Worm (Caenorhabditis elegans): Measurements from ENCODE around the gene chil-11.

Gene chil-11

ce11 chrIV:5741045-5741444, at the start of gene chil-11:
Gene chil-11, plus strand, starts transcription at chrIV:5741345.
- TF ChIP-seq ham-2 (GFP tag; optimal IDR thresholded peaks at IDR 0.05) (no peak), bed-3 (GFP tag; optimal IDR thresholded peaks at IDR 0.05) (no peak), ces-1 (GFP tag; optimal IDR thresholded peaks at IDR 0.05) (no peak), hlh-1 (tag; optimal IDR thresholded peaks at IDR 0.05) (no peak), mep-1 (tag; optimal IDR thresholded peaks at IDR 0.05) (no peak), ceh-83 (GFP tag; optimal IDR thresholded peaks at IDR 0.05) (no peak), nhr-12 (tag; optimal IDR thresholded peaks at IDR 0.05) (no peak), ceh-39 (tag; optimal IDR thresholded peaks at IDR 0.05) (no peak), M03D4.4 (tag; optimal IDR thresholded peaks at IDR 0.05) (no peak), ceh-43 (GFP tag; optimal IDR thresholded peaks at IDR 0.05) (no peak), sptf-1 (tag; optimal IDR thresholded peaks at IDR 0.05) (no peak), cnd-1 (tag; optimal IDR thresholded peaks at IDR 0.05) (no peak), unc-120 (tag; optimal IDR thresholded peaks at IDR 0.05; ENCODE audit: poor library complexity, severe bottlenecking) (no peak), nhr-237 (tag; optimal IDR thresholded peaks at IDR 0.05) (no peak), unc-62 (GFP tag; optimal IDR thresholded peaks at IDR 0.05) (no peak), drap-1 (GFP tag; optimal IDR thresholded peaks at IDR 0.05) (no peak), zip-8 (tag; optimal IDR thresholded peaks at IDR 0.05) (no peak), lin-32 (GFP tag; optimal IDR thresholded peaks at IDR 0.05) (no peak), nhr-2 (tag; optimal IDR thresholded peaks at IDR 0.05) (no peak), flh-1 (GFP tag; optimal IDR thresholded peaks at IDR 0.05) (no peak)

DNA sequence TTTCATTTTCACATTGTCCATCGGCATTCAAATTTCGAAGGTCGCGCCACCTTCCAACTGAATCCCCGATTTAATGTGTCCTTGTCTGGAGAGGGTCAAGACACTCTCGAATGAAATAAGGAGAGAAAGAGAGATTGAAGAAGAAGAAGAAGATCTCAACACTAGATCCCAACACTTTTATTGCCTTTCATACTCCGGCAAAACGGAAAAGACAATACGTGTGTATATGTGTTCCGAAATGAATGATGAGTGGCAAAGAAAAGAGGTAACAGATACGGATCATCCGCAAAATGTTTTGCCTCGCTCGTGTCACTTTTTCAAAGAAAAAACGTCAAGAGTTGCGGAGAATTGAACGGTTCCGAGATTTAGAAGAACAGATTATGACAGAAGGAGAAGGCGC, 40.8 kb upstream of the chil-11 start:
- TF ChIP-seq ham-2 (GFP tag; optimal IDR thresholded peaks at IDR 0.05) (peak; percentile 16), unc-62 (GFP tag; optimal IDR thresholded peaks at IDR 0.05) (peak; percentile 82), pha-4 (tag; optimal IDR thresholded peaks at IDR 0.05) (no peak), sptf-1 (tag; optimal IDR thresholded peaks at IDR 0.05) (no peak), snpc-4 (tag; optimal IDR thresholded peaks at IDR 0.05) (no peak), lin-32 (GFP tag; optimal IDR thresholded peaks at IDR 0.05) (no peak), ceh-39 (tag; optimal IDR thresholded peaks at IDR 0.05) (no peak), zip-8 (tag; optimal IDR thresholded peaks at IDR 0.05) (no peak), elt-1 (tag; optimal IDR thresholded peaks at IDR 0.05; ENCODE audit: borderline replicate concordance, insufficient read depth) (peak; percentile 67), blmp-1 (tag; optimal IDR thresholded peaks at IDR 0.05) (peak; percentile 63)

ce11 chrIV:5701646-5702045, 39.5 kb upstream of the chil-11 start:
- TF ChIP-seq ceh-43 (GFP tag; optimal IDR thresholded peaks at IDR 0.05), result no peak
- no peak for TF ChIP-seq nhr-237 (tag; optimal IDR thresholded peaks at IDR 0.05)
- TF ChIP-seq elt-1 (tag; optimal IDR thresholded peaks at IDR 0.05; ENCODE audit: borderline replicate concordance, insufficient read depth), result no peak
- peak; percentile 1 for TF ChIP-seq ham-2 (GFP tag; optimal IDR thresholded peaks at IDR 0.05)

DNA sequence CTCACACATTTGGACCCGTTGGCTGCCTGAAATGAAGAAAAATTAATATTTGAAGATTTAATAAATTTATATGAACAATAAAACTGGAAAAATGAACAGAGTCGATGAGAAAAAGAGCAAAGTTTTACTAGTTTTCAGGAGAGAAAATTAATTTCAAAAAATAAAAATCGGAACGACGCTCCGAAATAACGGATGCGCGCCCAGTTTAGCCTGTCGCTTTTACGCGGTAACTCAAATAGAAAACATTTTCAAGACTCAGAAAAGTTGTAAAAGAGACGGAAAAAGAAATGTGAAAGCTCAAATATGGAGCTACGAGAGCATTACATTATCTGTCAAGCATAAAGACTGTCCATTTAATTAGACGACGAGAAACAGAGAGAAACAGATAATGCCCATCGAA, 37.7 kb upstream of the chil-11 start, which contains the start of the genes C55C3.73 and perm-5:
Gene C55C3.73 (minus strand): TSS at position 9 of the 400 bp plus-strand sequence.
Gene perm-5 (minus strand): TSS at position 26 of the 400 bp plus-strand sequence.
- TF ChIP-seq ceh-43 (GFP tag; optimal IDR thresholded peaks at IDR 0.05), result no peak
- no peak for TF ChIP-seq mep-1 (tag; optimal IDR thresholded peaks at IDR 0.05)
- no peak for TF ChIP-seq pha-4 (tag; optimal IDR thresholded peaks at IDR 0.05)
- no peak for TF ChIP-seq unc-39 (tag; optimal IDR thresholded peaks at IDR 0.05)
- TF ChIP-seq nhr-237 (tag; optimal IDR thresholded peaks at IDR 0.05), result no peak
- no peak for TF ChIP-seq nhr-76 (tag; optimal IDR thresholded peaks at IDR 0.05)
- no peak for TF ChIP-seq nhr-12 (tag; optimal IDR thresholded peaks at IDR 0.05)
- no peak for TF ChIP-seq ceh-83 (GFP tag; optimal IDR thresholded peaks at IDR 0.05)
- no peak for TF ChIP-seq M03D4.4 (tag; optimal IDR thresholded peaks at IDR 0.05)
- TF ChIP-seq unc-120 (tag; optimal IDR thresholded peaks at IDR 0.05; ENCODE audit: poor library complexity, severe bottlenecking), result no peak
- no peak for TF ChIP-seq blmp-1 (tag; optimal IDR thresholded peaks at IDR 0.05)
- no peak for TF ChIP-seq ceh-39 (tag; optimal IDR thresholded peaks at IDR 0.05)

DNA sequence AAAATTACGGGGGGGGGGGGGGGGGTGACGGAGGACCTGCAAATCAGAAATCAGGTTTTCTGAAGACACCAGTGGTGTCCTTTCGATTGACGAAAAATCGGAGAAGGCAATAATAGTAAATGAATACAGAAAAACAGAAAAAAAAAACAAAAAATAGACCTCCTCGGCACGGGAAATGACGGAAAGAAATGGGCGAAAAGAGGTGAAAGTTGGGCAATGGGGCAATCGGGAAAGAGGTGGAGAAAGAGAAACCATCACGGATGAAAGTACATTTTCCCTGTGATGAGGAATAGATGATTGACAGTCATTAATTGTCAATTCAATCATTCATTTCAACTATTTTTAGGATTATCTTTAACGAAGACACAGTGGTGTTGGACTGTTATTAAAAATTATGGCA, 37.2 kb upstream of the chil-11 start:
- no peak for TF ChIP-seq elt-1 (tag; optimal IDR thresholded peaks at IDR 0.05; ENCODE audit: borderline replicate concordance, insufficient read depth)
- peak; percentile 67 for TF ChIP-seq blmp-1 (tag; optimal IDR thresholded peaks at IDR 0.05)

- TF ChIP-seq ham-2 (GFP tag; optimal IDR thresholded peaks at IDR 0.05) (no peak), mep-1 (tag; optimal IDR thresholded peaks at IDR 0.05) (no peak), elt-1 (tag; optimal IDR thresholded peaks at IDR 0.05; ENCODE audit: borderline replicate concordance, insufficient read depth) (peak; percentile 15)
These were observed 34.5 kb upstream of the chil-11 start for ce11 chrIV:5706603-5707002.
